Worm (Caenorhabditis elegans): ENCODE measurements around the gene sek-5.

sek-5 gene

ce11 chrX:5377307-5377706, at the start of gene sek-5:
Gene sek-5 (plus strand): TSS chrX:5377607.
- TF ChIP-seq dmd-6 (GFP tag; IDR thresholded peaks at IDR 0.05) (no peak), ZK337.2 (GFP tag; IDR thresholded peaks at IDR 0.05) (no peak), lin-38 (GFP tag; IDR thresholded peaks at IDR 0.05) (no peak), nhr-77 (tag; optimal IDR thresholded peaks at IDR 0.05) (no peak), egl-43 (GFP tag; IDR thresholded peaks at IDR 0.05) (no peak), ceh-20 (GFP tag; IDR thresholded peaks at IDR 0.05) (no peak), aly-2 (tag; optimal IDR thresholded peaks at IDR 0.05) (no peak), rbr-2 (tag; optimal IDR thresholded peaks at IDR 0.05) (no peak), mdl-1 (tag; optimal IDR thresholded peaks at IDR 0.05) (no peak), nhr-41 (GFP tag; IDR thresholded peaks at IDR 0.05) (no peak), lin-39 (tag; optimal IDR thresholded peaks at IDR 0.05) (no peak), aha-1 (tag) (no peak), zip-11 (GFP tag; IDR thresholded peaks at IDR 0.05) (no peak)

DNA sequence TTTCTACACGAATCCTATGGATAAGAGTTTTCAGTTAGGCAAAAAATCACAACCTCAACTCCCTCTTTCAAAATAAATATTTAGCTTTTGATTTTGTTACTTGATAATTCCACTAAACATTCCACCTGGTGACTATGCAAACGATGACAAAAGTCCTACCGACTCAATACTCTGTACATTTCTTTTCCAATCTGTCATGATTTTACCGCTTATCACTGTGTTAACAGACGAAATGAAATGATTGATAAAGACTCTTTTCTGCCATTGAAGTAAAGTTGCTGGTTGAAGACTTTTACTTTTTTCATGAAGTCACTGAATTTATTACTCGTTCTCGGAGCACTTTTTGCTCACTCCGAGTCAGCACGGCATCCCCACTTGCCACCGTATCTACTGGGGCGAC, 48.2 kb upstream of the sek-5 start, which contains the start of gene C26B9.5:
Gene C26B9.5, plus strand, starts transcription at position 244 of the 400 bp plus-strand sequence.
- no peak for TF ChIP-seq madf-5 (GFP tag; IDR thresholded peaks at IDR 0.05)
- no peak for TF ChIP-seq ZK546.5 (tag; optimal IDR thresholded peaks at IDR 0.05)
- TF ChIP-seq dmd-6 (GFP tag; IDR thresholded peaks at IDR 0.05): peak; percentile 48
- no peak for TF ChIP-seq daf-16 (GFP tag; optimal IDR thresholded peaks at IDR 0.05)
- peak; percentile 40 for TF ChIP-seq daf-16 (tag; optimal IDR thresholded peaks at IDR 0.05)
- no peak for TF ChIP-seq nhr-6 (tag; optimal IDR thresholded peaks at IDR 0.05)
- TF ChIP-seq T26A8.4 (GFP tag; IDR thresholded peaks at IDR 0.05): no peak
- TF ChIP-seq daf-8 (GFP tag; IDR thresholded peaks at IDR 0.05): no peak
- TF ChIP-seq set-16 (GFP tag; IDR thresholded peaks at IDR 0.05): no peak
- no peak for TF ChIP-seq nhr-25 (tag; optimal IDR thresholded peaks at IDR 0.05; ENCODE audit: borderline replicate concordance, insufficient read depth)
- peak; percentile 63 for TF ChIP-seq pqm-1 (tag; optimal IDR thresholded peaks at IDR 0.05)
- TF ChIP-seq mes-2 (tag; optimal IDR thresholded peaks at IDR 0.05; ENCODE audit: poor library complexity, severe bottlenecking): no peak
- TF ChIP-seq mdl-1 (tag; optimal IDR thresholded peaks at IDR 0.05): no peak
- no peak for TF ChIP-seq Y48G9A.11 (GFP tag; IDR thresholded peaks at IDR 0.05)
- no peak for TF ChIP-seq daf-19 (GFP tag; conservative IDR thresholded peaks at IDR 0.05)
- no peak for TF ChIP-seq snpc-4 (tag; optimal IDR thresholded peaks at IDR 0.05)
- peak; percentile 48 for TF ChIP-seq dve-1 (tag; optimal IDR thresholded peaks at IDR 0.05; ENCODE audit: insufficient read depth)
- TF ChIP-seq arid-1 (GFP tag; conservative IDR thresholded peaks at IDR 0.05): no peak
- peak; percentile 23 for TF ChIP-seq nhr-28 (tag; optimal IDR thresholded peaks at IDR 0.05)
- TF ChIP-seq sdz-12 (GFP tag; optimal IDR thresholded peaks at IDR 0.05): no peak
- no peak for TF ChIP-seq Y75B8A.6 (GFP tag; IDR thresholded peaks at IDR 0.05)
- no peak for TF ChIP-seq hif-1 (tag; optimal IDR thresholded peaks at IDR 0.05)
- no peak for TF ChIP-seq pha-4 (GFP tag; IDR thresholded peaks at IDR 0.05)
- TF ChIP-seq pha-4 (tag; optimal IDR thresholded peaks at IDR 0.05): no peak
- TF ChIP-seq ceh-28 (tag; optimal IDR thresholded peaks at IDR 0.05): no peak
- no peak for TF ChIP-seq ZK337.2 (GFP tag; IDR thresholded peaks at IDR 0.05)
- TF ChIP-seq T20F7.1 (GFP tag; optimal IDR thresholded peaks at IDR 0.05): no peak

- TF ChIP-seq attf-4 (tag; optimal IDR thresholded peaks at IDR 0.05) (no peak), rbr-2 (tag; optimal IDR thresholded peaks at IDR 0.05) (no peak), unc-62 (GFP tag; optimal IDR thresholded peaks at IDR 0.05 in 1 of 2) (peak in 1 of 2 experiments; percentile 67), unc-62 (tag; optimal IDR thresholded peaks at IDR 0.05) (no peak)
These were observed 46.6 kb upstream of the sek-5 start for ce11 chrX:5330765-5331164.

Data from whole organism, L4 larva.